Worm (Caenorhabditis elegans) whole organism, L3 larva: ENCODE data around the gene D1086.19.

ENCODE experiments used
- R02D3.7 ChIP-seq: fragments of 150-350 bp; optimal IDR thresholded peaks from 2 replicates; lab custom pipeline; 2014; ENCODE audit warnings: missing biosample characterization, missing genetic modification characterization
- ZK546.5 ChIP-seq: sonication (generic microtip); optimal IDR thresholded peaks from 2 replicates; lab custom pipeline; 2017; ENCODE audit warnings: missing biosample characterization, missing genetic modification characterization
- ceh-28 ChIP-seq: fragments of 150-350 bp; optimal IDR thresholded peaks from 2 replicates; lab custom pipeline; 2014; ENCODE audit warnings: missing biosample characterization, missing genetic modification reagents, missing genetic modification characterization
- ceh-82 ChIP-seq: fragments of 150-350 bp; optimal IDR thresholded peaks from 2 replicates; lab custom pipeline; 2014; ENCODE audit warnings: missing biosample characterization, missing genetic modification characterization
- ceh-9 ChIP-seq: sonication (generic microtip); optimal IDR thresholded peaks from 2 replicates; lab custom pipeline; 2018; ENCODE audit warnings: missing biosample characterization, missing genetic modification characterization
- daf-12 ChIP-seq: fragments of 150-350 bp; optimal IDR thresholded peaks from 2 replicates; lab custom pipeline; 2014; ENCODE audit warnings: missing biosample characterization, missing genetic modification reagents, missing genetic modification characterization
- egl-5 ChIP-seq: fragments of 150-350 bp; optimal IDR thresholded peaks from 2 replicates; lab custom pipeline; 2017; ENCODE audit warnings: missing biosample characterization, missing genetic modification reagents, missing genetic modification characterization, inconsistent platforms
- elt-1 ChIP-seq: fragments of 150-350 bp; optimal IDR thresholded peaks from 2 replicates; lab custom pipeline; 2014; ENCODE audit warnings: missing biosample characterization, missing genetic modification characterization
- elt-2 ChIP-seq: sonication (generic microtip); optimal IDR thresholded peaks from 2 replicates; lab custom pipeline; 2016; ENCODE audit warnings: missing genetic modification reagents, mild to moderate bottlenecking, missing genetic modification characterization, missing compliant biosample characterization
- elt-3 ChIP-seq, 3 experiments: fragments of 150-350 bp in 1 of 3; sonication (generic microtip) in 2 of 3; optimal IDR thresholded peaks; 2 replicates in 2 of 3; 4 replicates in 1 of 3; lab custom pipeline; 2014 to 2017; ENCODE audit warnings: missing biosample characterization in 3 of 3, missing genetic modification characterization in 3 of 3
- hmg-11 ChIP-seq: sonication (generic microtip); optimal IDR thresholded peaks from 2 replicates; lab custom pipeline; 2016; ENCODE audit warnings: missing genetic modification characterization, missing compliant biosample characterization
- lin-15B ChIP-seq: fragments of 150-350 bp; optimal IDR thresholded peaks from 2 replicates; lab custom pipeline; 2014; ENCODE audit warnings: missing biosample characterization, missing genetic modification characterization
- lin-39 ChIP-seq: fragments of 150-350 bp; optimal IDR thresholded peaks from 2 replicates; lab custom pipeline; 2018; ENCODE audit warnings: missing biosample characterization, missing genetic modification reagents, missing genetic modification characterization
- lsy-12 ChIP-seq: sonication (generic microtip); optimal IDR thresholded peaks from 2 replicates; lab custom pipeline; 2016; ENCODE audit warnings: mild to moderate bottlenecking, missing genetic modification characterization, missing compliant biosample characterization
- mdl-1 ChIP-seq: fragments of 150-350 bp; optimal IDR thresholded peaks from 2 replicates; lab custom pipeline; 2014; ENCODE audit warnings: missing biosample characterization, missing genetic modification characterization
- mml-1 ChIP-seq: fragments of 150-350 bp; sonication (generic microtip); optimal IDR thresholded peaks from 3 replicates; lab custom pipeline; 2014; ENCODE audit warnings: missing biosample characterization, missing genetic modification characterization
- nfya-1 ChIP-seq: sonication (generic microtip); optimal IDR thresholded peaks from 2 replicates; lab custom pipeline; 2017; ENCODE audit warnings: missing genetic modification characterization, mild to moderate bottlenecking, missing compliant biosample characterization, antibody characterized with exemption, moderate library complexity; ENCODE audit not compliant: insufficient read depth
- nhr-11 ChIP-seq: fragments of 150-350 bp; optimal IDR thresholded peaks from 2 replicates; lab custom pipeline; 2014; ENCODE audit warnings: missing biosample characterization, missing genetic modification characterization
- nhr-23 ChIP-seq: fragments of 150-350 bp; optimal IDR thresholded peaks from 2 replicates; lab custom pipeline; 2014; ENCODE audit warnings: missing biosample characterization, missing genetic modification reagents, missing genetic modification characterization
- nhr-237 ChIP-seq: fragments of 150-350 bp; optimal IDR thresholded peaks from 2 replicates; lab custom pipeline; 2014; ENCODE audit warnings: missing biosample characterization, missing genetic modification characterization
- nhr-25 ChIP-seq: sonication (generic microtip); optimal IDR thresholded peaks from 2 replicates; lab custom pipeline; 2017; ENCODE audit warnings: missing biosample characterization, missing genetic modification characterization
- nhr-28 ChIP-seq: fragments of 150-350 bp; optimal IDR thresholded peaks from 2 replicates; lab custom pipeline; 2014; ENCODE audit warnings: missing biosample characterization, missing genetic modification characterization
- nhr-43 ChIP-seq: sonication (generic microtip); optimal IDR thresholded peaks from 2 replicates; lab custom pipeline; 2016; ENCODE audit warnings: mild to moderate bottlenecking, missing genetic modification characterization, missing compliant biosample characterization; ENCODE audit not compliant: poor library complexity, severe bottlenecking
- nhr-67 ChIP-seq: fragments of 150-350 bp; optimal IDR thresholded peaks from 2 replicates; lab custom pipeline; 2014; ENCODE audit warnings: missing biosample characterization, missing genetic modification characterization
- nhr-76 ChIP-seq: fragments of 150-350 bp; sonication (generic microtip); optimal IDR thresholded peaks from 5 replicates; lab custom pipeline; 2014; ENCODE audit warnings: missing biosample characterization, missing genetic modification characterization
- nhr-77 ChIP-seq: fragments of 150-350 bp; optimal IDR thresholded peaks from 2 replicates; lab custom pipeline; 2014; ENCODE audit warnings: missing biosample characterization, missing genetic modification characterization
- pha-4 ChIP-seq: fragments of 150-350 bp; optimal IDR thresholded peaks from 2 replicates; lab custom pipeline; 2014; ENCODE audit warnings: missing biosample characterization, missing genetic modification reagents, missing genetic modification characterization
- pqm-1 ChIP-seq: fragments of 150-350 bp; optimal IDR thresholded peaks from 2 replicates; lab custom pipeline; 2017; ENCODE audit warnings: missing biosample characterization, missing genetic modification characterization, inconsistent platforms
- sea-2 ChIP-seq: fragments of 150-350 bp; sonication (generic microtip); optimal IDR thresholded peaks from 4 replicates; lab custom pipeline; 2014; ENCODE audit warnings: missing biosample characterization, missing genetic modification reagents, missing genetic modification characterization
- snpc-4 ChIP-seq: fragments of 150-350 bp; optimal IDR thresholded peaks from 2 replicates; lab custom pipeline; 2014; ENCODE audit warnings: missing biosample characterization, missing genetic modification characterization
- tbx-2 ChIP-seq: sonication (generic microtip); optimal IDR thresholded peaks from 2 replicates; lab custom pipeline; 2016; ENCODE audit warnings: mild to moderate bottlenecking, missing genetic modification characterization, missing compliant biosample characterization
- unc-39 ChIP-seq: sonication (generic microtip); optimal IDR thresholded peaks from 4 replicates; lab custom pipeline; 2017; ENCODE audit warnings: missing biosample characterization, missing genetic modification characterization
- unc-62 ChIP-seq: fragments of 150-350 bp; sonication (generic microtip); optimal IDR thresholded peaks from 4 replicates; lab custom pipeline; 2014; ENCODE audit warnings: missing biosample characterization, missing genetic modification reagents, missing genetic modification characterization
- zag-1 ChIP-seq: fragments of 150-350 bp; optimal IDR thresholded peaks from 2 replicates; lab custom pipeline; 2014; ENCODE audit warnings: missing biosample characterization, missing genetic modification characterization
- ztf-11 ChIP-seq: fragments of 150-350 bp; optimal IDR thresholded peaks from 2 replicates; lab custom pipeline; 2014; ENCODE audit warnings: missing biosample characterization, missing genetic modification characterization
- ztf-4 ChIP-seq: fragments of 150-350 bp; optimal IDR thresholded peaks from 2 replicates; lab custom pipeline; 2014; ENCODE audit warnings: missing biosample characterization, missing genetic modification characterization

The D1086.19 gene

DNA sequence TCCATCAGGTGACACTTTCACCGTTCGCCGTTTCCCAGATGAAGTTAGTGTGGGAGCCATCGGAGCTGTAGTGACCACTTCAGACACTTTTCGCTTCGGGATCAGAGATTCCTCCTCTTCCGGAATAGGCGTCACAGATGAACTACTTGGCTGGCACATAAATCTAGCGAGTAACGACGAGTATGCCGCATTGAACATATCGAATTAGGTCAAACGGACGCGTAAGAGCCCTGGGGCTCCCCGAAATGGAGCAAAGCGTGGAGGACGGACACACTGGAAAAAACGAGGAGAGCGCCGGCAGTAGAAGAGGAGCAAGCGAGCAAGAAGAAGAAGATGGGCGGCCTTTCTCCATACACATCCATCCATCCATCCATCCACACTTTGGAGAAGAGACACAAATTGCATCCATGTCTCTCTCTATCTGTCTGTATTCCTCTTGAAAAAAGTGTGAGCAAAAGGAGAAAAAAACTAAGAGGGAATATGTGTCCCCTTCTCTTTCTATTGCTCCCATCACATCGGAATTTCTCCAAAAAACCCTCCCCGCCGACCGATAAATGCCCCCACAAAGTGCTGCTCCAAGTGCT lies 38.3 kb downstream of the D1086.19 start:
- TF ChIP-seq pha-4 (no peak), lin-39 (tag; lab: Kevin White, UChicago) (peak; percentile 27), nhr-43 (tag; lab: Kevin White, UChicago) (no peak), hmg-11 (tag; lab: Kevin White, UChicago) (peak; percentile 13), lin-15B (tag; lab: Kevin White, UChicago) (no peak), sea-2 (GFP tag; lab: Kevin White, UChicago) (no peak), nhr-76 (tag; lab: Kevin White, UChicago) (no peak), nhr-67 (tag; lab: Kevin White, UChicago) (no peak)
- TF ChIP-seq, all 47 proteins: peak for 2

DNA sequence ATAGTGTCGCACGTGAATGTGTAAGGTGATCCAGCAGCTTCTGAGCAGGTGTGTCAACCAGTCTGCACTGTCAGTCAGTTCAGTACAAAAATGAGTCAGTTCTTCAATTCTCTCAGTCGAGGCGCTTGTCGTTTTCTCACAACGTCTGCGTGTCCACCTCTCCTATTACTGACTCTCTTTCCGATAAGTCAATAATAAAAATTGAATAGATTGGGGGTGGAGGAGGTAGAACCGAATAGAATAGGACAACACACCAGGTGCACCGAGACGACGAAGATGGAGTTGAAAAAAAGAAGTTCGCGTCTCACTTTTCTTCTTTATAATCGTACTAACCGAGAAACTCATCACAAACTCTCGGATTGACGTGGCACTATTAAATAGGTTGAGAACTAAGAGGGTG lies 39.7 kb downstream of the D1086.19 start:
- no peak for TF ChIP-seq nhr-237 (tag; lab: Kevin White, UChicago)
- TF ChIP-seq elt-2 (tag; lab: Kevin White, UChicago): peak; percentile 47
- TF ChIP-seq pha-4: peak; percentile 72

DNA sequence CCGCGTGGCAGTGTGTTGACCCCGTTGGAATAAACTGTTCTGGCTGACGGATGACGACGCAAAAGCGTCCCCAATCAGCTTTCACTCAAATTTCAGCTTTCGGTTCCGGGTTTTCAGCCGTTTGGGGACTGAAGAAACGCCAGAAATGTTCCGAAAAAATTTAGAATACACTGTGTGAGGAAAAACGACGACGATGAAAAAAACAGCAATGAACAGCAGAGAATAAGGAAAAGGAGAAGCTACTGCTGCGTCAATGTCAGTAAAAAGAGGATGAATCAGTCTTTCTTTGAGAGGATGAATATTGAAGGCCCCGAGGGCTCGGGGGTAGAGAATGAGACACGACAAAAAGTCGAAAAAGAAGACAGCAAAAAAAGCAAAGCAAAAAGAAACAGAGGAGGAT lies 40.7 kb downstream of the D1086.19 start:
- no peak for TF ChIP-seq ZK546.5 (tag; lab: Kevin White, UChicago)
- no peak for TF ChIP-seq ceh-9 (tag; lab: Kevin White, UChicago)
- TF ChIP-seq nhr-237 (tag; lab: Kevin White, UChicago): no peak
- no peak for TF ChIP-seq sea-2 (GFP tag; lab: Kevin White, UChicago)
- TF ChIP-seq mdl-1 (tag; lab: Kevin White, UChicago): no peak
- no peak for TF ChIP-seq nhr-77 (tag; lab: Kevin White, UChicago)
- no peak for TF ChIP-seq elt-2 (tag; lab: Kevin White, UChicago)
- no peak for TF ChIP-seq R02D3.7 (tag; lab: Kevin White, UChicago)
- no peak for TF ChIP-seq ztf-4 (tag; lab: Kevin White, UChicago)
- no peak for TF ChIP-seq egl-5 (tag; lab: Kevin White, UChicago)
- TF ChIP-seq lin-39 (tag; lab: Kevin White, UChicago): no peak
- no peak for TF ChIP-seq nhr-25 (tag; lab: Kevin White, UChicago)
- TF ChIP-seq nhr-76 (tag; lab: Kevin White, UChicago): no peak
- TF ChIP-seq ceh-28: no peak
- no peak for TF ChIP-seq snpc-4 (tag; lab: Kevin White, UChicago)

DNA sequence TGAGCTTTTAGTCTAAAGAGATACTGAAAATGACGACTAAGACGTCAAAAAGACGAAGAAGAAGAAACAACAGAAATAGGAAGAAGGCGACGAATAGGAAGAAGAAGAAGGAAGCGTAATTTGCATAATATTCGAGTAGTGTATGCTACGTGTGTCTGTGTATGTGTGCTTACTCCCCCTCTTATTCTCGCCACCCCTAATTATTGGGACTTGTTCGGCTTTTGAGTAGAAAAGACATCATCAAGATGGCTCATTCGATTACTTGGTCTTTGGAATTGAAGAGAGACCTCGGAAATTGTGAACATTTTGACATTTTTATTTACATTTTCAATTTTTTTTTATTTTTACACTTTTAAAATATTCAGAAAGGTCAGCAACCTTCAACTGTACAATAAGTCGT lies 42.1 kb downstream of the D1086.19 start:
- TF ChIP-seq nhr-237 (tag; lab: Kevin White, UChicago) (no peak), elt-1 (tag; lab: Kevin White, UChicago) (no peak), pqm-1 (no peak), ceh-82 (tag; lab: Kevin White, UChicago) (no peak), hmg-11 (tag; lab: Kevin White, UChicago) (no peak), lsy-12 (tag; lab: Kevin White, UChicago) (no peak), lin-39 (tag; lab: Kevin White, UChicago) (no peak), ZK546.5 (tag; lab: Kevin White, UChicago) (no peak), mml-1 (tag; lab: Kevin White, UChicago) (no peak), unc-62 (GFP tag; lab: Kevin White, UChicago) (no peak), daf-12 (tag; lab: Kevin White, UChicago) (no peak), ztf-4 (tag; lab: Kevin White, UChicago) (no peak), nhr-67 (tag; lab: Kevin White, UChicago) (no peak), nhr-28 (tag; lab: Kevin White, UChicago) (no peak)

DNA sequence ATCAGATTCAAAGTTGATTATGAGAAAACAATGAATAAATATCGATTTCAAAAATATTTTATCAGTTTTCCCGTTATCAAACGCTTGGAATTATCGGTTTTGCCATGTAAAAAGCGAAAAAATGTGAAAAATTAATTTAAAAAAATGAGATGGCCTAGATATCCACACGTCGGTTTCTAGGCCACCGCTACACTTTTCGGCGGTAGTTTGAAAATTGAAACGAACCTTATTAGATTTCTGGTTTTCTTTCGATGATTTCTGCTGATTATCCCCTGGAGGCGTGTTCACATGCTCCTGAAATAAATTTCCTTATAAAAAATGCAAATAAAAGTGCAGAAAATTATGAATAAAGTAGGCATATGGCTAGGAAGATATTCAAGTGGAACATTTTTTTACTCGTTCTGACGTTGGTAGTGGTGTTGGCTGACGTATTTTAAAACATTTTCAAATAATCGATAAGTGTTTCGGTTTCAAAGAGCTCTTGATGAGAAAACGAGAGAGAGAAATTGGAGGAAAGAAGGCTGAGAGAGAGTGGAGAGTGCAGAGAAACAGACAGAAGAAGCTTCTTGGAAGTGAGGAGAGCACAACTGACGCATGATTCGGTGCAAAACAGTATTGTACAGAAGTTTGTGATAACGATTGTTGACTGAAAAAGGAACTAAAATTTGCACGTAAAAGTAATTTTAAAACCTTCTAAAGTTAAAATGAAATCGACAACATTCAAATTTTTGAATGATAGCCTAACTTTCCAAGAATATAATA lies 45.0 kb downstream of the D1086.19 start:
- peak; percentile 31 for TF ChIP-seq pqm-1
- TF ChIP-seq ceh-28: peak; percentile 38
- peak; percentile 39 for TF ChIP-seq elt-2 (tag; lab: Kevin White, UChicago)
- TF ChIP-seq ZK546.5 (tag; lab: Kevin White, UChicago): no peak
- TF ChIP-seq ztf-11 (tag; lab: Kevin White, UChicago): no peak
- TF ChIP-seq nhr-67 (tag; lab: Kevin White, UChicago): no peak
- no peak for TF ChIP-seq nhr-43 (tag; lab: Kevin White, UChicago)
- TF ChIP-seq elt-1 (tag; lab: Kevin White, UChicago): no peak
- TF ChIP-seq snpc-4 (tag; lab: Kevin White, UChicago): no peak
- no peak for TF ChIP-seq elt-3 (tag; optimal IDR thresholded peaks at IDR 0.05; lab: Kevin White, UChicago)
- TF ChIP-seq ceh-82 (tag; lab: Kevin White, UChicago): no peak
- no peak for TF ChIP-seq unc-39 (tag; lab: Kevin White, UChicago)
- no peak for TF ChIP-seq nhr-25 (tag; lab: Kevin White, UChicago)
- no peak for TF ChIP-seq nhr-23 (tag; lab: Kevin White, UChicago)
- TF ChIP-seq nhr-11 (tag; lab: Kevin White, UChicago): no peak
- no peak for TF ChIP-seq tbx-2 (tag; lab: Kevin White, UChicago)
- no peak for TF ChIP-seq unc-62 (GFP tag; lab: Kevin White, UChicago)
- TF ChIP-seq lin-39 (tag; lab: Kevin White, UChicago): no peak
- TF ChIP-seq lin-15B (tag; lab: Kevin White, UChicago): no peak
- TF ChIP-seq egl-5 (tag; lab: Kevin White, UChicago): no peak
- TF ChIP-seq sea-2 (GFP tag; lab: Kevin White, UChicago): no peak
- no peak for TF ChIP-seq nhr-77 (tag; lab: Kevin White, UChicago)
- no peak for TF ChIP-seq nhr-76 (tag; lab: Kevin White, UChicago)
- TF ChIP-seq zag-1 (tag; lab: Kevin White, UChicago): no peak
- TF ChIP-seq mdl-1 (tag; lab: Kevin White, UChicago): no peak
- TF ChIP-seq pha-4: no peak
- no peak for TF ChIP-seq mml-1 (tag; lab: Kevin White, UChicago)
- no peak for TF ChIP-seq daf-12 (tag; lab: Kevin White, UChicago)
- TF ChIP-seq nfya-1 (tag; lab: Kevin White, UChicago): peak; percentile 22
